Fruit fly (Drosophila melanogaster): ENCODE results near the gene AANATL7.
"Not testable (repeated sequence)": the region's sequence is repeated elsewhere in the genome, so short reads cannot be mapped to it uniquely, and the experiment has no call there.

AANATL7 gene

dm6 chrX:2585055-2585715 lies 4.4 kb downstream of the AANATL7 start, which contains the start of gene CG13760:
TSS of gene CG13760 (minus strand) at chrX:2585699.
- no peak for TF ChIP-seq noc (tag; optimal IDR thresholded peaks at IDR 0.05)

dm6 chrX:2585716-2586082 lies 4.9 kb downstream of the AANATL7 start, which contains the start of gene wds:
TSS of gene wds (plus strand) at chrX:2585980.
- no peak for TF ChIP-seq noc (tag; optimal IDR thresholded peaks at IDR 0.05)

dm6 chrX:2588415-2589411 lies 8.0 kb downstream of the AANATL7 start, which contains the start of gene egh:
TSS of gene egh (plus strand) at chrX:2588503.
- peak; percentile 31 for TF ChIP-seq noc (tag; optimal IDR thresholded peaks at IDR 0.05)

dm6 chrX:2589446-2590038 lies 8.8 kb downstream of the AANATL7 start:
- TF ChIP-seq noc (tag; optimal IDR thresholded peaks at IDR 0.05) = peak; percentile 94

- TF ChIP-seq noc (tag; optimal IDR thresholded peaks at IDR 0.05) = no peak
Observed at dm6 chrX:2590607-2591006, 9.8 kb downstream of the AANATL7 start.

dm6 chrX:2591315-2591999 lies 10.7 kb downstream of the AANATL7 start:
- peak; percentile 86 for TF ChIP-seq noc (tag; optimal IDR thresholded peaks at IDR 0.05)

dm6 chrX:2592243-2592642 lies 11.5 kb downstream of the AANATL7 start:
- TF ChIP-seq noc (tag; optimal IDR thresholded peaks at IDR 0.05) = no peak

- no peak for TF ChIP-seq noc (tag; optimal IDR thresholded peaks at IDR 0.05)
Observed at dm6 chrX:2593094-2593752, 12.5 kb downstream of the AANATL7 start.

dm6 chrX:2593753-2594096 lies 13.0 kb downstream of the AANATL7 start:
- TF ChIP-seq noc (tag; optimal IDR thresholded peaks at IDR 0.05) = peak; percentile 96

dm6 chrX:2603851-2604505 lies 23.2 kb downstream of the AANATL7 start, which contains the start of the genes Klp3A and Zw10:
TSS of gene Klp3A (minus strand) at chrX:2604052.
TSS of gene Zw10 (plus strand) at chrX:2604197.
- TF ChIP-seq noc (tag; optimal IDR thresholded peaks at IDR 0.05) = peak; percentile 20

dm6 chrX:2608470-2609157 lies 27.9 kb downstream of the AANATL7 start, which contains the start of gene Smyd3:
TSS of gene Smyd3 (minus strand) at chrX:2608876.
- peak; percentile 74 for TF ChIP-seq noc (tag; optimal IDR thresholded peaks at IDR 0.05)

- not testable (repeated sequence) for TF ChIP-seq noc (tag; optimal IDR thresholded peaks at IDR 0.05)
Observed at dm6 chrX:2610236-2610635, 29.5 kb downstream of the AANATL7 start, which contains the start of gene eIF3g1. TSS of gene eIF3g1 (minus strand) at chrX:2610336.

dm6 chrX:2617417-2617816 lies 36.7 kb downstream of the AANATL7 start:
- TF ChIP-seq noc (tag; optimal IDR thresholded peaks at IDR 0.05) = no peak

- peak; percentile 89 for TF ChIP-seq noc (tag; optimal IDR thresholded peaks at IDR 0.05)
Observed at dm6 chrX:2619651-2620050, 38.9 kb downstream of the AANATL7 start, which contains the start of the genes Tsp3A and Seipin. TSS of gene Tsp3A (minus strand) at chrX:2619738. TSS of gene Seipin (plus strand) at chrX:2619799.

All from whole organism, larva.